Worm (Caenorhabditis elegans) whole organism, L3 larva: ENCODE results near the gene ckk-1.

Experiments used
- R02D3.7 ChIP-seq: fragments of 150-350 bp; optimal IDR thresholded peaks from 2 replicates; lab custom pipeline; 2014; ENCODE audit warnings: missing biosample characterization, missing genetic modification characterization
- ZK546.5 ChIP-seq: sonication (generic microtip); optimal IDR thresholded peaks from 2 replicates; lab custom pipeline; 2017; ENCODE audit warnings: missing biosample characterization, missing genetic modification characterization
- aly-2 ChIP-seq: fragments of 150-350 bp; optimal IDR thresholded peaks from 2 replicates; lab custom pipeline; 2014; ENCODE audit warnings: missing biosample characterization, missing genetic modification characterization
- ama-1 ChIP-seq: fragments of 150-350 bp; optimal IDR thresholded peaks from 2 replicates; lab custom pipeline; 2018
- ceh-16 ChIP-seq: sonication (generic microtip); optimal IDR thresholded peaks from 2 replicates; lab custom pipeline; 2017; ENCODE audit warnings: missing biosample characterization, missing genetic modification characterization
- ceh-28 ChIP-seq: fragments of 150-350 bp; optimal IDR thresholded peaks from 2 replicates; lab custom pipeline; 2014; ENCODE audit warnings: missing biosample characterization, missing genetic modification reagents, missing genetic modification characterization
- ceh-82 ChIP-seq: fragments of 150-350 bp; optimal IDR thresholded peaks from 2 replicates; lab custom pipeline; 2014; ENCODE audit warnings: missing biosample characterization, missing genetic modification characterization
- ceh-9 ChIP-seq: sonication (generic microtip); optimal IDR thresholded peaks from 2 replicates; lab custom pipeline; 2018; ENCODE audit warnings: missing biosample characterization, missing genetic modification characterization
- daf-12 ChIP-seq: fragments of 150-350 bp; optimal IDR thresholded peaks from 2 replicates; lab custom pipeline; 2014; ENCODE audit warnings: missing biosample characterization, missing genetic modification reagents, missing genetic modification characterization
- egl-27 ChIP-seq: sonication (generic microtip); optimal IDR thresholded peaks from 4 replicates; lab custom pipeline; 2017; ENCODE audit warnings: missing biosample characterization, missing genetic modification reagents, missing genetic modification characterization
- egl-5 ChIP-seq: fragments of 150-350 bp; optimal IDR thresholded peaks from 2 replicates; lab custom pipeline; 2017; ENCODE audit warnings: missing biosample characterization, missing genetic modification reagents, missing genetic modification characterization, inconsistent platforms
- elt-1 ChIP-seq: fragments of 150-350 bp; optimal IDR thresholded peaks from 2 replicates; lab custom pipeline; 2014; ENCODE audit warnings: missing biosample characterization, missing genetic modification characterization
- elt-2 ChIP-seq: sonication (generic microtip); optimal IDR thresholded peaks from 2 replicates; lab custom pipeline; 2016; ENCODE audit warnings: missing genetic modification reagents, mild to moderate bottlenecking, missing genetic modification characterization, missing compliant biosample characterization
- elt-3 ChIP-seq, 3 experiments: fragments of 150-350 bp in 1 of 3; sonication (generic microtip) in 2 of 3; optimal IDR thresholded peaks; 2 replicates in 2 of 3; 4 replicates in 1 of 3; lab custom pipeline; 2014 to 2017; ENCODE audit warnings: missing biosample characterization in 3 of 3, missing genetic modification characterization in 3 of 3
- eor-1 ChIP-seq, 2 experiments: fragments of 150-350 bp; optimal IDR thresholded peaks; 2 replicates each; lab custom pipeline; 2014 to 2018; ENCODE audit warnings: missing biosample characterization in 2 of 2, missing genetic modification characterization in 2 of 2
- fkh-10 ChIP-seq: sonication (generic microtip); optimal IDR thresholded peaks from 2 replicates; lab custom pipeline; 2017; ENCODE audit warnings: missing biosample characterization, missing genetic modification reagents, missing genetic modification characterization
- fkh-2 ChIP-seq: fragments of 150-350 bp; optimal IDR thresholded peaks from 2 replicates; lab custom pipeline; 2014; ENCODE audit warnings: missing biosample characterization, missing genetic modification reagents, missing genetic modification characterization
- fos-1 ChIP-seq: fragments of 150-350 bp; optimal IDR thresholded peaks from 2 replicates; lab custom pipeline; 2014; ENCODE audit warnings: missing biosample characterization, missing genetic modification characterization
- hmg-11 ChIP-seq: sonication (generic microtip); optimal IDR thresholded peaks from 2 replicates; lab custom pipeline; 2016; ENCODE audit warnings: missing genetic modification characterization, missing compliant biosample characterization
- jun-1 ChIP-seq: fragments of 150-350 bp; optimal IDR thresholded peaks from 2 replicates; lab custom pipeline; 2014; ENCODE audit warnings: missing biosample characterization, missing genetic modification reagents, missing genetic modification characterization
- lin-15B ChIP-seq: fragments of 150-350 bp; optimal IDR thresholded peaks from 2 replicates; lab custom pipeline; 2014; ENCODE audit warnings: missing biosample characterization, missing genetic modification characterization
- lin-39 ChIP-seq: fragments of 150-350 bp; optimal IDR thresholded peaks from 2 replicates; lab custom pipeline; 2018; ENCODE audit warnings: missing biosample characterization, missing genetic modification reagents, missing genetic modification characterization
- lsy-12 ChIP-seq: sonication (generic microtip); optimal IDR thresholded peaks from 2 replicates; lab custom pipeline; 2016; ENCODE audit warnings: mild to moderate bottlenecking, missing genetic modification characterization, missing compliant biosample characterization
- mdl-1 ChIP-seq: fragments of 150-350 bp; optimal IDR thresholded peaks from 2 replicates; lab custom pipeline; 2014; ENCODE audit warnings: missing biosample characterization, missing genetic modification characterization
- mml-1 ChIP-seq: fragments of 150-350 bp; sonication (generic microtip); optimal IDR thresholded peaks from 3 replicates; lab custom pipeline; 2014; ENCODE audit warnings: missing biosample characterization, missing genetic modification characterization
- nfya-1 ChIP-seq: sonication (generic microtip); optimal IDR thresholded peaks from 2 replicates; lab custom pipeline; 2017; ENCODE audit warnings: missing genetic modification characterization, mild to moderate bottlenecking, missing compliant biosample characterization, antibody characterized with exemption, moderate library complexity; ENCODE audit not compliant: insufficient read depth
- nhr-11 ChIP-seq: fragments of 150-350 bp; optimal IDR thresholded peaks from 2 replicates; lab custom pipeline; 2014; ENCODE audit warnings: missing biosample characterization, missing genetic modification characterization
- nhr-12 ChIP-seq: fragments of 150-350 bp; optimal IDR thresholded peaks from 2 replicates; lab custom pipeline; 2014; ENCODE audit warnings: missing biosample characterization, missing genetic modification characterization
- nhr-23 ChIP-seq: fragments of 150-350 bp; optimal IDR thresholded peaks from 2 replicates; lab custom pipeline; 2014; ENCODE audit warnings: missing biosample characterization, missing genetic modification reagents, missing genetic modification characterization
- nhr-237 ChIP-seq: fragments of 150-350 bp; optimal IDR thresholded peaks from 2 replicates; lab custom pipeline; 2014; ENCODE audit warnings: missing biosample characterization, missing genetic modification characterization
- nhr-25 ChIP-seq: sonication (generic microtip); optimal IDR thresholded peaks from 2 replicates; lab custom pipeline; 2017; ENCODE audit warnings: missing biosample characterization, missing genetic modification characterization
- nhr-28 ChIP-seq: fragments of 150-350 bp; optimal IDR thresholded peaks from 2 replicates; lab custom pipeline; 2014; ENCODE audit warnings: missing biosample characterization, missing genetic modification characterization
- nhr-43 ChIP-seq: sonication (generic microtip); optimal IDR thresholded peaks from 2 replicates; lab custom pipeline; 2016; ENCODE audit warnings: mild to moderate bottlenecking, missing genetic modification characterization, missing compliant biosample characterization; ENCODE audit not compliant: poor library complexity, severe bottlenecking
- nhr-67 ChIP-seq: fragments of 150-350 bp; optimal IDR thresholded peaks from 2 replicates; lab custom pipeline; 2014; ENCODE audit warnings: missing biosample characterization, missing genetic modification characterization
- nhr-76 ChIP-seq: fragments of 150-350 bp; sonication (generic microtip); optimal IDR thresholded peaks from 5 replicates; lab custom pipeline; 2014; ENCODE audit warnings: missing biosample characterization, missing genetic modification characterization
- nhr-77 ChIP-seq: fragments of 150-350 bp; optimal IDR thresholded peaks from 2 replicates; lab custom pipeline; 2014; ENCODE audit warnings: missing biosample characterization, missing genetic modification characterization
- pha-4 ChIP-seq: fragments of 150-350 bp; optimal IDR thresholded peaks from 2 replicates; lab custom pipeline; 2014; ENCODE audit warnings: missing biosample characterization, missing genetic modification reagents, missing genetic modification characterization
- pqm-1 ChIP-seq: fragments of 150-350 bp; optimal IDR thresholded peaks from 2 replicates; lab custom pipeline; 2017; ENCODE audit warnings: missing biosample characterization, missing genetic modification characterization, inconsistent platforms
- sea-2 ChIP-seq: fragments of 150-350 bp; sonication (generic microtip); optimal IDR thresholded peaks from 4 replicates; lab custom pipeline; 2014; ENCODE audit warnings: missing biosample characterization, missing genetic modification reagents, missing genetic modification characterization
- skn-1 ChIP-seq: fragments of 150-350 bp; optimal IDR thresholded peaks from 2 replicates; lab custom pipeline; 2014; ENCODE audit warnings: missing biosample characterization, missing genetic modification characterization
- snpc-4 ChIP-seq: fragments of 150-350 bp; optimal IDR thresholded peaks from 2 replicates; lab custom pipeline; 2014; ENCODE audit warnings: missing biosample characterization, missing genetic modification characterization
- tbx-2 ChIP-seq: sonication (generic microtip); optimal IDR thresholded peaks from 2 replicates; lab custom pipeline; 2016; ENCODE audit warnings: mild to moderate bottlenecking, missing genetic modification characterization, missing compliant biosample characterization
- unc-39 ChIP-seq: sonication (generic microtip); optimal IDR thresholded peaks from 4 replicates; lab custom pipeline; 2017; ENCODE audit warnings: missing biosample characterization, missing genetic modification characterization
- unc-62 ChIP-seq: fragments of 150-350 bp; sonication (generic microtip); optimal IDR thresholded peaks from 4 replicates; lab custom pipeline; 2014; ENCODE audit warnings: missing biosample characterization, missing genetic modification reagents, missing genetic modification characterization
- zag-1 ChIP-seq: fragments of 150-350 bp; optimal IDR thresholded peaks from 2 replicates; lab custom pipeline; 2014; ENCODE audit warnings: missing biosample characterization, missing genetic modification characterization
- ztf-11 ChIP-seq: fragments of 150-350 bp; optimal IDR thresholded peaks from 2 replicates; lab custom pipeline; 2014; ENCODE audit warnings: missing biosample characterization, missing genetic modification characterization
- ztf-4 ChIP-seq: fragments of 150-350 bp; optimal IDR thresholded peaks from 2 replicates; lab custom pipeline; 2014; ENCODE audit warnings: missing biosample characterization, missing genetic modification characterization

The ckk-1 gene

DNA sequence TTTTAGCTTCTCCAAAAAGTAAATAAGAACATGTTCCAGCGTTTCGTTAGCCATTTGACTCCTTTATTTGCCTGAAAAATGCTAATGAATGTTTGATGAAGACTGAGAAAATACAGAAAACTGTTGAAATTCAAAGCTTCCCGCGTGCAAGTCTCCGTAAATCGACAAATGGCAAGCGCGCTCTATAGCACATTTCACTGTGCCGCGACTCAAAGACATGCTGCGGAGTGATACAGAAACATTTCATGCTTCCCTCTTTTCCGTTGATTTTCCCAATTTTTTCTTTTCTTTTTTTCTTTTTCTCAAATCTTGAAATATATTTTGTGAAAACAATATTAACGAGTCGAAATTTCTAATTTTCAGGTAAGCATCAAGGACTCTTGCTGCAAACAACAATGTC lies 43.7 kb downstream of the ckk-1 start, which contains the start of the genes ska-3 and rps-12:
ska-3 (minus strand) TSS at position 71 of the 400 bp plus-strand sequence.
rps-12 (plus strand) TSS at position 364 of the 400 bp plus-strand sequence.
- peak; percentile 94 for TF ChIP-seq snpc-4
- TF ChIP-seq ceh-82 (tag; lab: Kevin White, UChicago), result peak; percentile 95
- peak; percentile 99 for TF ChIP-seq lin-39
- TF ChIP-seq ama-1 (lab: Kevin White, UChicago), result peak; percentile 95
- TF ChIP-seq tbx-2 (tag; lab: Kevin White, UChicago), result peak; percentile 92
- peak; percentile 54 for TF ChIP-seq fkh-2 (tag; lab: Kevin White, UChicago)
- peak; percentile 94 for TF ChIP-seq ceh-28 (tag; lab: Kevin White, UChicago)
- TF ChIP-seq jun-1 (tag; lab: Kevin White, UChicago), result peak; percentile 98
- no peak for TF ChIP-seq aly-2 (tag; lab: Kevin White, UChicago)
- TF ChIP-seq nhr-23 (tag; lab: Kevin White, UChicago), result peak; percentile 100
- peak; percentile 97 for TF ChIP-seq fkh-10 (GFP tag; lab: Kevin White, UChicago)
- peak; percentile 96 for TF ChIP-seq nhr-11 (tag; lab: Kevin White, UChicago)
- peak; percentile 42 for TF ChIP-seq nhr-28 (tag; lab: Kevin White, UChicago)
- no peak for TF ChIP-seq sea-2 (GFP tag; lab: Kevin White, UChicago)
- peak; percentile 100 for TF ChIP-seq nhr-25 (tag; lab: Kevin White, UChicago)
- no peak for TF ChIP-seq ceh-9 (tag; lab: Kevin White, UChicago)
- TF ChIP-seq nhr-43 (tag; lab: Kevin White, UChicago), result peak; percentile 98
- TF ChIP-seq nhr-237 (tag; lab: Kevin White, UChicago), result no peak
- TF ChIP-seq egl-27 (tag; lab: Kevin White, UChicago), result peak; percentile 93
- TF ChIP-seq pha-4 (tag; lab: Kevin White, UChicago), result peak; percentile 100
- peak; percentile 94 for TF ChIP-seq pqm-1 (tag; lab: Kevin White, UChicago)
- TF ChIP-seq ztf-4 (tag; lab: Kevin White, UChicago), result peak; percentile 92
- TF ChIP-seq ceh-16 (tag; lab: Kevin White, UChicago), result no peak
- peak; percentile 75 for TF ChIP-seq daf-12
- TF ChIP-seq lsy-12 (tag; lab: Kevin White, UChicago), result peak; percentile 99
- TF ChIP-seq nfya-1 (tag; lab: Kevin White, UChicago), result peak; percentile 99
- peak; percentile 71 for TF ChIP-seq hmg-11
- peak; percentile 100 for TF ChIP-seq lin-15B
- TF ChIP-seq nhr-77 (tag; lab: Kevin White, UChicago), result peak; percentile 95
- TF ChIP-seq egl-5, result peak; percentile 98
- TF ChIP-seq mml-1 (tag; lab: Kevin White, UChicago), result no peak
- peak; percentile 38 to 97 (median 91) for TF ChIP-seq elt-3 (tag; optimal IDR thresholded peaks at IDR 0.05; lab: Kevin White, UChicago)
- peak; percentile 95 for TF ChIP-seq skn-1 (tag; lab: Kevin White, UChicago)
- TF ChIP-seq elt-2 (tag; lab: Kevin White, UChicago), result peak; percentile 89
- peak; percentile 93 for TF ChIP-seq elt-1 (tag; lab: Kevin White, UChicago)
- TF ChIP-seq eor-1 (tag; optimal IDR thresholded peaks at IDR 0.05; lab: Kevin White, UChicago), result no peak
- peak; percentile 100 for TF ChIP-seq R02D3.7 (tag; lab: Kevin White, UChicago)
- TF ChIP-seq fos-1 (tag; lab: Kevin White, UChicago), result peak; percentile 90
- TF ChIP-seq nhr-76 (tag; lab: Kevin White, UChicago), result peak; percentile 69
- TF ChIP-seq zag-1, result peak; percentile 70
- TF ChIP-seq ZK546.5 (tag; lab: Kevin White, UChicago), result peak; percentile 78
- TF ChIP-seq nhr-12 (tag; lab: Kevin White, UChicago), result no peak
- peak; percentile 86 for TF ChIP-seq mdl-1 (tag; lab: Kevin White, UChicago)
- no peak for TF ChIP-seq ztf-11 (tag; lab: Kevin White, UChicago)
- TF ChIP-seq nhr-67 (tag; lab: Kevin White, UChicago), result peak; percentile 63
- no peak for TF ChIP-seq unc-39
- TF ChIP-seq unc-62 (GFP tag; lab: Kevin White, UChicago), result peak; percentile 87
